Fruit fly (Drosophila melanogaster): ENCODE results near the gene Hipk.

Gene Hipk

DNA sequence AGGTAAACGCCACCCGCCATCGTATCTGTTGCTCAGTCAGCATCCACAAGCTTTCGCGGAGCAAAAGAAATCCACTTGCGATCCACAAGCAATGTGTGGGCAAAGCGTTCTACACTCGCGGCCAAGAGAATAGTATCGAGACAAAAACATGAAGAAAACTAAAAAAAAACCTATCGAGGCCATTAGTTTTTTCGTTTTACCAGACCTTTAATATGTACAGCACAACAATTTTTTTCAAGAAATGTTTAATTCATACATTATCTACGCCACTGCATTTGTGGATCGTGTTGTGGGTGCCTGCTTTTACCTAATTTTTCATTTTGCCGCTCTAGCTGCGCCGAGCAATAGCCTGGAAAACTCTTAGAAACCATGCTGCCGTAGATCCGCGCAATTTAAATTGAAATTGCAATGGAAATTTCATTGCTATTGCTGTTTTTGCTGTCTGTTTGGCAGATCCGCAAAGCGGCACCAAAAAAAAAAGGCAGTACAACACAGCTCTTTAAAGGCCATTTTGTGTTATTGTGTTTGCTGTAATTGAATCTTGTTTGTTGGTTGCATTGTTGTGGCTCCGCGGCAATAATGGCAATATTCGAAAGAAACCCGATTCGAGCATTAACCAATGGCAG, 20.3 kb downstream of the Hipk start (continued):
- TF ChIP-seq nerfin-2 (GFP tag; IDR thresholded peaks at IDR 0.05; ENCODE audit: partially characterized antibody) = no peak
- TF ChIP-seq slp2 (GFP tag; optimal IDR thresholded peaks at IDR 0.05) = peak; percentile 60
- no peak for TF ChIP-seq CG6765 (GFP tag; optimal IDR thresholded peaks at IDR 0.05)
- no peak for TF ChIP-seq YL-1 (GFP tag; optimal IDR thresholded peaks at IDR 0.05)
- TF ChIP-seq fd64A (GFP tag; optimal IDR thresholded peaks at IDR 0.05) = peak; percentile 44
- no peak for TF ChIP-seq toy (GFP tag; IDR thresholded peaks at IDR 0.05)
- TF ChIP-seq CG7357 (GFP tag; IDR thresholded peaks at IDR 0.05) = 0 out of 3 replicates have a peak, but pooled peaks have one; percentile 43
- TF ChIP-seq tup (GFP tag; optimal IDR thresholded peaks at IDR 0.05) = no peak
- TF ChIP-seq vvl (GFP tag; IDR thresholded peaks at IDR 0.05) = peak; percentile 93
- TF ChIP-seq ham (GFP tag; IDR thresholded peaks at IDR 0.05) = no peak
- peak; percentile 51 for TF ChIP-seq Hsf (GFP tag; optimal IDR thresholded peaks at IDR 0.05)
- TF ChIP-seq CG17186 (GFP tag; optimal IDR thresholded peaks at IDR 0.05) = no peak
- TF ChIP-seq CG15011 (GFP tag; optimal IDR thresholded peaks at IDR 0.05) = no peak
- no peak for TF ChIP-seq CG32767 (GFP tag; IDR thresholded peaks at IDR 0.05)
- TF ChIP-seq CG3995 (GFP tag; optimal IDR thresholded peaks at IDR 0.05) = no peak
- no peak for TF ChIP-seq Sin3A (optimal IDR thresholded peaks at IDR 0.05)
- peak; percentile 92 for TF ChIP-seq Drgx (GFP tag; IDR thresholded peaks at IDR 0.05)
- TF ChIP-seq CG4854 (GFP tag; optimal IDR thresholded peaks at IDR 0.05) = peak; percentile 50
- peak; percentile 21 for TF ChIP-seq CG14965 (GFP tag; optimal IDR thresholded peaks at IDR 0.05; ENCODE audit: borderline replicate concordance)
- no peak for TF ChIP-seq pfk (GFP tag; optimal IDR thresholded peaks at IDR 0.05)
- peak; percentile 10 for TF ChIP-seq CG2116 (GFP tag; optimal IDR thresholded peaks at IDR 0.05)
- no peak for TF ChIP-seq nau (GFP tag; optimal IDR thresholded peaks at IDR 0.05)
- TF ChIP-seq Hr78 (GFP tag; optimal IDR thresholded peaks at IDR 0.05) = peak in 1 of 2 experiments; percentile 40
- TF ChIP-seq yki (optimal IDR thresholded peaks at IDR 0.05) = no peak
- no peak for TF ChIP-seq HLHmδ (GFP tag; optimal IDR thresholded peaks at IDR 0.05)
- TF ChIP-seq repo (GFP tag; optimal IDR thresholded peaks at IDR 0.05) = peak; percentile 16
- TF ChIP-seq CoRest (tag; optimal IDR thresholded peaks at IDR 0.05) = peak; percentile 54
- TF ChIP-seq CG1792 (GFP tag; optimal IDR thresholded peaks at IDR 0.05) = peak; percentile 12
- TF ChIP-seq Bdp1 (GFP tag; optimal IDR thresholded peaks at IDR 0.05) = no peak
- no peak for TF ChIP-seq CG10431 (GFP tag; optimal IDR thresholded peaks at IDR 0.05)
- no peak for TF ChIP-seq fd3F (GFP tag; optimal IDR thresholded peaks at IDR 0.05)
- peak; percentile 37 for TF ChIP-seq ERR (GFP tag; optimal IDR thresholded peaks at IDR 0.05)
- no peak for TF ChIP-seq CG16813 (GFP tag; IDR thresholded peaks at IDR 0.05; ENCODE audit: partially characterized antibody)
- no peak for TF ChIP-seq so (GFP tag; IDR thresholded peaks at IDR 0.05)
- no peak for TF ChIP-seq luna (GFP tag; optimal IDR thresholded peaks at IDR 0.05)
- peak; percentile 36 for TF ChIP-seq CG14710 (tag; optimal IDR thresholded peaks at IDR 0.05)
- TF ChIP-seq CG2678 (tag; optimal IDR thresholded peaks at IDR 0.05) = peak; percentile 77

DNA sequence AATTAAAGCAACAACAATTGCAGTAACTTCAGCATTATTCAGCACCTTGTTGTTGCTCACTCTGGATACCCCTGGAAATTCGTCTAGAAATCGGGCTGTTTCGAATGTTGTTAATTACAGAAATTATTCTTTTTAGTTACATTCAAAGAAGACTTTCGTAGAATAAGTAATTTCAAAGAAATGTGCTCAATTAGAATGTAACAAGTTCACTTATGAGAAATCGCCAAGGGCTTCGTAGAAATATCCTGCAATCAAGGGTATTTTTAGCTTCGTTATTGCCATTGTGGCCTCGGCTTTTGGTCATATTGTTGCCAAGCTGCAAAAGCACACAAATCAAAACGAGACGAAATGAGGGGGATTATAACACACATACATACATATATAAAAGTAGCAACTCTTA, 21.1 kb downstream of the Hipk start:
- TF ChIP-seq Drgx (GFP tag; IDR thresholded peaks at IDR 0.05) = peak; percentile 29; the same call in 1 of the 2 replicates
- peak; percentile 34 for TF ChIP-seq sens (GFP tag)
- no peak for TF ChIP-seq lab (GFP tag; optimal IDR thresholded peaks at IDR 0.05)

DNA sequence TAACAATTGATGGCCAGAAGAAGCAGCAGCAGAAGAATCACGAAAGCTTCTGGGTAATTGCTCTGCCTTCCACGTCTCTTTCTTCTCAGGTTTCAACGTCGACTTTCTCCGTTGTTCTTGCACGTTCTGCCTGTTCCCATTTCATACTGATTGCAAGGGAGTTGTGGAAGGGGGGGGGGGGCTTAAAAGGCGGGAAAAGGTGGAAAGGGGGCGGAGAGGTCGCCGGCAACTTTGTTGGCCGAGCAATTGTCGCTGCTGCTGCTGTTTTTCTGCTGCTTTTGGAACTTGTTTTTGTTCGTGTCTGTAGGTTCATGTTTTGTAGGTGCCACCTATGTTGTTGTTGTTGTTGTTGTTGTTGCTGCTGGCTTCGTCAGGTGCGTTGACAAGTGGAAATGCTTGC, 22.7 kb downstream of the Hipk start:
- TF ChIP-seq CG10209 (GFP tag; optimal IDR thresholded peaks at IDR 0.05) (no peak), chinmo (GFP tag; IDR thresholded peaks at IDR 0.05; ENCODE audit: partially characterized antibody) (0 out of 4 replicates have a peak, but pooled peaks have one; percentile 4), Sry-β (GFP tag; optimal IDR thresholded peaks at IDR 0.05) (no peak), CG32772 (GFP tag; IDR thresholded peaks at IDR 0.05) (no peak), CG4360 (GFP tag; IDR thresholded peaks at IDR 0.05) (peak; percentile 50; the same call in 1 of the 2 replicates), CG8089 (GFP tag; optimal IDR thresholded peaks at IDR 0.05) (no peak), Trl (optimal IDR thresholded peaks at IDR 0.05) (no peak), Trl (GFP tag; optimal IDR thresholded peaks at IDR 0.05) (no peak), dmrt99B (tag; optimal IDR thresholded peaks at IDR 0.05) (no peak), crol (GFP tag; IDR thresholded peaks at IDR 0.05) (peak; percentile 68), CG11504 (tag; optimal IDR thresholded peaks at IDR 0.05) (peak; percentile 69), danr (GFP tag; IDR thresholded peaks at IDR 0.05) (no peak)

All from whole organism, embryonic.